Worm (Caenorhabditis elegans) whole organism, L2 larva: ENCODE measurements around the gene zip-8.

Source experiments
- nhr-12 ChIP-seq: fragments of 150-350 bp; optimal IDR thresholded peaks from 2 replicates; lab custom pipeline; 2014; ENCODE audit warnings: missing biosample characterization, missing genetic modification characterization
- nhr-77 ChIP-seq: fragments of 150-350 bp; optimal IDR thresholded peaks from 2 replicates; lab custom pipeline; 2014; ENCODE audit warnings: missing biosample characterization, missing genetic modification characterization

DNA sequence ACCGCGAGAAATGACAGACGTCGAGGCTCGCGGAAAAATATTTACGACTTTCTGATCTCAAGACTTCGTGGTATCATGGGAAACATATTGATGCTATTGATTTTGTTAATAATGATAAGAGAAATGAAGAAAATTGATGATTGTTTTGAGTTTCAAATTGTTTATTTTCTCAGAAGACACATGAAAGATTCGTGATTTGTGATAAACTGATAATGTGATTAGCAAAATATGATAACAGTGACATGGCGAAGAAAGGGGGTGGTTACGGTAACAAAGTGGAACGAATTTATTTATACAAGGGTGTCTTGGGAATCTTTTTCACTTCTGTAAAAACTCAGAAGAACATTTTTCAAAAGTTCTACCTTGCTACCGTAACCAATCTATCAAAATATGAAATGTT, 30.5 kb downstream of the zip-8 start:
- TF ChIP-seq nhr-77 (tag; lab: Kevin White, UChicago) (no peak), nhr-12 (tag; lab: Kevin White, UChicago) (no peak)
